Worm (Caenorhabditis elegans): ENCODE results near the gene daf-19.

- no peak for TF ChIP-seq lin-40 (tag; optimal IDR thresholded peaks at IDR 0.05)
- TF ChIP-seq cebp-1 (GFP tag; IDR thresholded peaks at IDR 0.05), result no peak
- no peak for TF ChIP-seq cebp-1 (tag; optimal IDR thresholded peaks at IDR 0.05)
- TF ChIP-seq T26A5.8 (tag; optimal IDR thresholded peaks at IDR 0.05), result no peak
- no peak for TF ChIP-seq ama-1 (optimal IDR thresholded peaks at IDR 0.05)
- TF ChIP-seq ama-1 (GFP tag; optimal IDR thresholded peaks at IDR 0.05), result no peak
- TF ChIP-seq nfya-2 (GFP tag; IDR thresholded peaks at IDR 0.05), result no peak
- no peak for TF ChIP-seq pha-4 (tag; optimal IDR thresholded peaks at IDR 0.05)
- no peak for TF ChIP-seq unc-130 (GFP tag; optimal IDR thresholded peaks at IDR 0.05)
- no peak for TF ChIP-seq madf-3 (GFP tag; IDR thresholded peaks at IDR 0.05)
- TF ChIP-seq unc-62 (GFP tag; optimal IDR thresholded peaks at IDR 0.05), result no peak
- no peak for TF ChIP-seq egl-44 (GFP tag; IDR thresholded peaks at IDR 0.05)
- TF ChIP-seq ceh-58 (GFP tag; IDR thresholded peaks at IDR 0.05), result no peak
These were observed 13.5 kb upstream of the daf-19 start, which contains the start of gene srd-1 for ce11 chrII:10182634-10183033.

All from whole organism, young adult.